Worm (Caenorhabditis elegans): ENCODE data around the gene prmt-5.

The prmt-5 gene

DNA sequence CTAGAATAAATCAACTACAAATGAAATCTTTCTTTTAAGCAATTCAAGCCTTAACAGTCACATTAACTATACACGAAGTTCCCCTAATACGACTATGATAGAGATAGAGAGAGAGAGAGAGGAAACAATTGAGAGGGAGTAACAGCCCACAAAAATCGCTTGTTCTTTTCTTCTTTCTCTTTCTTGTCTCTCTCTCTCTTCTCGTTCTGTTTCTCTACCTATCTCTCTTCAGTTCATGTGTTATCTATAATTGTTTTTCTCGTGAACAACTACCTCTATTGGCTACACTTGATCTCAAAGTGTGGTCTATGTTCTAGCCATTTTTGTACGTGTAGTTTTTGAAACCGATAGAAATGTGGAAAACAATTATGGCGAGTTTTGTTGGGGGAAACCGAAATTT lies 27.7 kb upstream of the prmt-5 start (continued):
- TF ChIP-seq ztf-25 (GFP tag; IDR thresholded peaks at IDR 0.05) = no peak
- TF ChIP-seq aptf-2 (GFP tag; conservative IDR thresholded peaks at IDR 0.05) = no peak
- no peak for TF ChIP-seq snpc-4 (GFP tag; optimal IDR thresholded peaks at IDR 0.05)
- TF ChIP-seq snpc-4 (tag; optimal IDR thresholded peaks at IDR 0.05) = peak in 2 of 4 experiments; percentile 18 to 20
- no peak for TF ChIP-seq F52B5.7 (tag; optimal IDR thresholded peaks at IDR 0.05)

DNA sequence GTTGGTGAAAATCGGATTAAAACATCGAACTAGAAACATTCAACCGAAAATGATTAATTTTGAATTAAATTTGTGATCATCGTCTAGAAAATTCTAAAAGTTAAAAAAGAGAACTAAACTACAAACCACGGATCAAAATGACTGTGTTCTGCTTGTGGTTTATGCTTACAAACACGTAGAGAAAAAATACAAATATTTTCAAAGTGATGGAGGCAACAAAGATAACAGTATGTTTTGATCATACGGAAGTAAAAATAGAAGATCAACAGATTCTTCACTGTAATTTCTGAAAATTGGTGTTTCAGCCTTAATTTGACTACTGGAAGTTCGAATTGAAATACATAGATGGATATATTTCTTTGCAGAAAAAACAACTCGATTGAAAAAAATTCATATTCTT lies 27.0 kb upstream of the prmt-5 start:
- TF ChIP-seq zfh-2 (GFP tag; conservative IDR thresholded peaks at IDR 0.05) (no peak), ztf-22 (GFP tag; optimal IDR thresholded peaks at IDR 0.05) (no peak), attf-6 (GFP tag; IDR thresholded peaks at IDR 0.05) (no peak), madf-3 (GFP tag; IDR thresholded peaks at IDR 0.05) (0 out of 2 replicates have a peak, but pooled peaks have one; percentile 59), mcd-1 (GFP tag; IDR thresholded peaks at IDR 0.05) (no peak), atf-7 (tag; optimal IDR thresholded peaks at IDR 0.05) (no peak), snpc-4 (GFP tag; optimal IDR thresholded peaks at IDR 0.05) (no peak), snpc-4 (tag; optimal IDR thresholded peaks at IDR 0.05) (no peak), lsy-27 (tag; optimal IDR thresholded peaks at IDR 0.05; ENCODE audit: borderline replicate concordance, insufficient read depth) (no peak), him-1 (tag; optimal IDR thresholded peaks at IDR 0.05) (no peak), cebp-2 (GFP tag; IDR thresholded peaks at IDR 0.05) (no peak), lin-54 (GFP tag; optimal IDR thresholded peaks at IDR 0.05) (no peak), Y56A3A.18 (GFP tag; IDR thresholded peaks at IDR 0.05) (no peak), Y79H2A.3 (GFP tag; conservative IDR thresholded peaks at IDR 0.05) (no peak), hrde-1 (tag; optimal IDR thresholded peaks at IDR 0.05; ENCODE audit: borderline replicate concordance) (peak; percentile 84), nhr-27 (tag; optimal IDR thresholded peaks at IDR 0.05) (no peak), F49E8.2 (tag; optimal IDR thresholded peaks at IDR 0.05; ENCODE audit: insufficient read depth) (peak; percentile 45), aptf-2 (GFP tag; conservative IDR thresholded peaks at IDR 0.05) (no peak), lsl-1 (GFP tag; optimal IDR thresholded peaks at IDR 0.05) (no peak), ZK185.1 (tag; optimal IDR thresholded peaks at IDR 0.05; ENCODE audit: poor library complexity, severe bottlenecking) (no peak), die-1 (tag; optimal IDR thresholded peaks at IDR 0.05) (no peak), ekl-4 (GFP tag; IDR thresholded peaks at IDR 0.05) (no peak), madf-6 (GFP tag; IDR thresholded peaks at IDR 0.05) (0 out of 2 replicates have a peak, but pooled peaks have one; percentile 20), unc-130 (GFP tag; optimal IDR thresholded peaks at IDR 0.05) (peak; percentile 40), lir-1 (GFP tag; conservative IDR thresholded peaks at IDR 0.05) (no peak), nfyb-1 (GFP tag; IDR thresholded peaks at IDR 0.05) (0 out of 2 replicates have a peak, but pooled peaks have one; percentile 29), hmg-20 (GFP tag; IDR thresholded peaks at IDR 0.05) (no peak), egl-44 (GFP tag; IDR thresholded peaks at IDR 0.05) (no peak)

ce11 chrIII:5206861-5207414 lies 23.4 kb upstream of the prmt-5 start, which contains the start of gene morc-1:
Gene morc-1, minus strand, starts transcription at chrIII:5206911.
- TF ChIP-seq Y67H2A.10 (GFP tag; conservative IDR thresholded peaks at IDR 0.05) = no peak
- 0 out of 2 replicates have a peak, but pooled peaks have one; percentile 30 for TF ChIP-seq ceh-91 (GFP tag; IDR thresholded peaks at IDR 0.05)
- no peak for TF ChIP-seq F39B2.1 (GFP tag; IDR thresholded peaks at IDR 0.05)
- no peak for TF ChIP-seq zfh-2 (GFP tag; conservative IDR thresholded peaks at IDR 0.05)
- TF ChIP-seq snpc-3.4 (tag; optimal IDR thresholded peaks at IDR 0.05) = peak; percentile 2
- no peak for TF ChIP-seq xnd-1 (tag; optimal IDR thresholded peaks at IDR 0.05)
- peak; percentile 55; the same call in 1 of the 2 replicates for TF ChIP-seq madf-6 (GFP tag; IDR thresholded peaks at IDR 0.05)
- peak; percentile 62; the same call in 1 of the 2 replicates for TF ChIP-seq F33H1.4 (GFP tag; IDR thresholded peaks at IDR 0.05)
- TF ChIP-seq unc-62 (GFP tag; optimal IDR thresholded peaks at IDR 0.05) = no peak
- TF ChIP-seq T07F8.4 (tag; optimal IDR thresholded peaks at IDR 0.05) = no peak
- TF ChIP-seq lsl-1 (GFP tag; optimal IDR thresholded peaks at IDR 0.05) = peak; percentile 69
- TF ChIP-seq efl-1 (GFP tag; optimal IDR thresholded peaks at IDR 0.05) = peak; percentile 11
